Fruit fly (Drosophila melanogaster) whole organism, pupa: ENCODE data around the gene Creld.

Experiments
- CG12605 ChIP-seq: fragments of 200-800 bp; sonication (Bioruptor generic); IDR thresholded peaks from 2 replicates; pipeline ENCODE4 v1.3.6; 2022; ENCODE audit warnings: missing biosample characterization, missing genetic modification characterization
- CG14655 ChIP-seq: fragments of 200-800 bp; sonication (Bioruptor generic); optimal IDR thresholded peaks from 3 replicates; lab custom pipeline; 2017; ENCODE audit warnings: mild to moderate bottlenecking, missing biosample characterization, missing genetic modification reagents, missing genetic modification characterization
- CG15710 ChIP-seq: fragments of 200-800 bp; sonication (Bioruptor generic); optimal IDR thresholded peaks from 2 replicates; lab custom pipeline; 2018; ENCODE audit warnings: missing biosample characterization, mild to moderate bottlenecking, missing genetic modification characterization, moderate library complexity
- CG17806 ChIP-seq: fragments of 200-800 bp; sonication (Bioruptor generic); optimal IDR thresholded peaks from 2 replicates; lab custom pipeline; 2018; ENCODE audit warnings: missing biosample characterization, mild to moderate bottlenecking, missing genetic modification characterization, moderate library complexity
- CG32121 ChIP-seq: fragments of 200-800 bp; sonication (Bioruptor generic); IDR thresholded peaks from 2 replicates; pipeline ENCODE4 v1.3.6; 2022; ENCODE audit warnings: missing biosample characterization, missing genetic modification characterization
- CG4496 ChIP-seq: fragments of 200-800 bp; sonication (Bioruptor generic); IDR thresholded peaks from 3 replicates; pipeline ENCODE4 v1.3.6; 2022; ENCODE audit warnings: missing biosample characterization, missing genetic modification characterization
- CG8159 ChIP-seq: fragments of 200-800 bp; sonication (Bioruptor generic); optimal IDR thresholded peaks from 3 replicates; lab custom pipeline; 2018; ENCODE audit warnings: missing biosample characterization, mild to moderate bottlenecking, missing genetic modification characterization, moderate library complexity
- D1 ChIP-seq: fragments of 200-800 bp; sonication (Bioruptor generic); optimal IDR thresholded peaks from 2 replicates; lab custom pipeline; 2018; ENCODE audit warnings: missing biosample characterization, mild to moderate bottlenecking, missing genetic modification characterization, moderate library complexity
- EcR ChIP-seq: fragments of 200-800 bp; sonication (Bioruptor generic); optimal IDR thresholded peaks from 3 replicates; lab custom pipeline; 2019; ENCODE audit warnings: missing biosample characterization, missing genetic modification characterization, mild to moderate bottlenecking, moderate library complexity, missing genetic modification reagents
- Ets98B ChIP-seq: fragments of 200-800 bp; sonication (Bioruptor generic); IDR thresholded peaks from 2 replicates; pipeline ENCODE4 v1.3.6; 2022; ENCODE audit warnings: missing biosample characterization, missing genetic modification characterization
- Pif1A ChIP-seq: fragments of 200-800 bp; sonication (Bioruptor generic); optimal IDR thresholded peaks from 3 replicates; lab custom pipeline; 2016; ENCODE audit warnings: missing biosample characterization, missing genetic modification characterization
- Pif1B ChIP-seq: fragments of 200-800 bp; sonication (Bioruptor generic); optimal IDR thresholded peaks from 3 replicates; lab custom pipeline; 2016; ENCODE audit warnings: missing biosample characterization, missing genetic modification characterization
- rn ChIP-seq: fragments of 200-800 bp; sonication (Bioruptor generic); IDR thresholded peaks from 2 replicates; pipeline ENCODE4 v1.3.6; 2022; ENCODE audit warnings: missing biosample characterization, missing genetic modification characterization

DNA sequence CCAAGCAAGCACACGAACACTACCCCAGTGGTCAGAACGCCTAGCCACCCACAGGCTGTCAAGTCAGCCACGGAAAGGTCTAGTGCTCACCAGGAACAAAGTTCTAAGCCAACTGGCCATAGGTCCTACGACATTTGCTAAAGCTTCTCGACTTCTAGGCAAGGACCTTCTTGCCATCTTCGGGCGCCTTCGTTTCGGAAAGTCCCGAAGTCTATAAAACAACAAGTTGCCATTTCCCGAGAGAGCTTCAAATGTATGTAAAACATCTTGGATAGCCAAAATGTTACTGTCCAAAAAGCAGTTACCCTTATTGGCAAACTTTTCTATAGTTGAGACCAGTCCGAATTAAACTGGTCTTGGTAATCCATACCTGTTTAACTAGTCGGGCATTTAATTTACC lies 44.3 kb downstream of the Creld start:
- TF ChIP-seq Ets98B (GFP tag; lab: Robert Waterston, UW) (no peak), CG14655 (GFP tag; lab: Kevin White, UChicago) (no peak), CG17806 (tag; lab: Kevin White, UChicago) (no peak), EcR (no peak), Pif1B (GFP tag; lab: Kevin White, UChicago) (no peak), CG4496 (GFP tag; lab: Robert Waterston, UW) (no peak), D1 (tag; lab: Kevin White, UChicago) (no peak), CG32121 (GFP tag; lab: Robert Waterston, UW) (no peak), Pif1A (GFP tag; lab: Kevin White, UChicago) (no peak), rn (GFP tag; lab: Robert Waterston, UW) (no peak), CG15710 (tag; lab: Kevin White, UChicago) (no peak), CG12605 (no peak), CG8159 (tag; lab: Kevin White, UChicago) (no peak)
